Worm (Caenorhabditis elegans) whole organism, late embryonic: Measurements from ENCODE around the gene adt-3.

Experiments
- ceh-18 ChIP-seq: sonication (generic microtip); optimal IDR thresholded peaks from 2 replicates; lab custom pipeline; 2016; ENCODE audit warnings: missing genetic modification characterization, missing compliant biosample characterization
- elt-2 ChIP-seq: sonication (generic microtip); optimal IDR thresholded peaks from 2 replicates; lab custom pipeline; 2016; ENCODE audit warnings: missing genetic modification reagents, missing genetic modification characterization, missing compliant biosample characterization
- lim-6 ChIP-seq: sonication (generic microtip); optimal IDR thresholded peaks from 2 replicates; lab custom pipeline; 2016; ENCODE audit warnings: missing genetic modification characterization, missing compliant biosample characterization
- nfya-1 ChIP-seq: sonication (generic microtip); optimal IDR thresholded peaks from 2 replicates; lab custom pipeline; 2017; ENCODE audit warnings: missing genetic modification characterization, mild to moderate bottlenecking, missing compliant biosample characterization, antibody characterized with exemption, moderate library complexity
- nhr-232 ChIP-seq: sonication (generic microtip); optimal IDR thresholded peaks from 2 replicates; lab custom pipeline; 2016; ENCODE audit warnings: missing genetic modification characterization, missing compliant biosample characterization
- pat-9 ChIP-seq: fragments of 200-800 bp; sonication (Bioruptor generic); optimal IDR thresholded peaks from 2 replicates; lab custom pipeline; 2018; ENCODE audit warnings: mild to moderate bottlenecking, missing genetic modification characterization, moderate library complexity, missing compliant biosample characterization
- pqm-1 ChIP-seq: sonication (generic microtip); optimal IDR thresholded peaks from 2 replicates; lab custom pipeline; 2016; ENCODE audit warnings: missing genetic modification characterization, missing compliant biosample characterization

- TF ChIP-seq lim-6: no peak
- no peak for TF ChIP-seq pat-9 (tag; lab: Kevin White, UChicago)
- TF ChIP-seq nfya-1 (tag; lab: Kevin White, UChicago): no peak
- no peak for TF ChIP-seq ceh-18 (tag; lab: Kevin White, UChicago)
- TF ChIP-seq pqm-1 (tag; lab: Kevin White, UChicago): no peak
- TF ChIP-seq nhr-232: no peak
- TF ChIP-seq elt-2 (tag; lab: Kevin White, UChicago): no peak
These were observed 13.6 kb downstream of the adt-3 start for ce11 chrX:3944961-3945587.
